Fruit fly (Drosophila melanogaster) S2 (cell line): ENCODE measurements around the gene Mst84Dd.

Source experiments
- CG8478 ChIP-seq: fragments of >200 bp; optimal IDR thresholded peaks from 2 replicates; lab custom pipeline; 2018
- CTCF ChIP-seq, 2 experiments: fragments of >200 bp; optimal IDR thresholded peaks; 2 replicates each; lab custom pipeline; 2018

- TF ChIP-seq CG8478 (lab: Kevin White, UChicago): no peak
- TF ChIP-seq CTCF (optimal IDR thresholded peaks at IDR 0.05; lab: Kevin White, UChicago): no peak
Measured at dm6 chr3R:7391113-7391512, 27.5 kb upstream of the Mst84Dd start, which contains the start of gene CG42650.
